Fruit fly (Drosophila melanogaster) whole organism, embryonic: ENCODE data around the gene CG15514.
A peak's percentile ranks its signal among the peaks of the same experiment; 100 is the strongest.

Experiments
- Bteb2 ChIP-seq: fragments of 200-800 bp; sonication (Bioruptor generic); optimal IDR thresholded peaks from 2 replicates; lab custom pipeline; 2016; ENCODE audit warnings: missing biosample characterization, missing genetic modification characterization
- CG10565 ChIP-seq: fragments of 200-800 bp; sonication (Bioruptor generic); optimal IDR thresholded peaks from 3 replicates; lab custom pipeline; 2016; ENCODE audit warnings: missing biosample characterization, mild to moderate bottlenecking, missing genetic modification characterization
- CG12299 ChIP-seq: fragments of 200-800 bp; sonication (Bioruptor generic); optimal IDR thresholded peaks from 2 replicates; lab custom pipeline; 2018; ENCODE audit warnings: missing biosample characterization, mild to moderate bottlenecking, missing genetic modification characterization
- CG14441 ChIP-seq: fragments of 200-800 bp; sonication (Bioruptor generic); IDR thresholded peaks from 2 replicates; pipeline ENCODE4 v1.3.6; 2022; ENCODE audit warnings: missing biosample characterization, missing genetic modification characterization
- CG15269 ChIP-seq: fragments of 200-800 bp; sonication (Bioruptor generic); optimal IDR thresholded peaks from 2 replicates; lab custom pipeline; 2018; ENCODE audit warnings: missing biosample characterization, mild to moderate bottlenecking, missing genetic modification characterization, moderate library complexity
- CG30403 ChIP-seq: fragments of 200-800 bp; sonication (Bioruptor generic); optimal IDR thresholded peaks from 3 replicates; lab custom pipeline; 2016; ENCODE audit warnings: missing biosample characterization, missing genetic modification characterization
- CG34376 ChIP-seq: fragments of 200-800 bp; sonication (Bioruptor generic); optimal IDR thresholded peaks from 2 replicates; lab custom pipeline; 2018; ENCODE audit warnings: missing biosample characterization, mild to moderate bottlenecking, missing genetic modification characterization
- CG4404 ChIP-seq: fragments of 200-800 bp; sonication (Bioruptor generic); IDR thresholded peaks from 2 replicates; pipeline ENCODE4 v1.3.6; 2022; ENCODE audit warnings: missing biosample characterization, missing genetic modification characterization
- CG5953 ChIP-seq: fragments of 200-800 bp; sonication (Bioruptor generic); IDR thresholded peaks from 2 replicates; pipeline ENCODE4 v1.3.6; 2022; ENCODE audit warnings: missing biosample characterization, missing genetic modification characterization
- CG8359 ChIP-seq: fragments of 200-800 bp; sonication (Bioruptor generic); optimal IDR thresholded peaks from 2 replicates; lab custom pipeline; 2017; ENCODE audit warnings: missing biosample characterization, mild to moderate bottlenecking, missing genetic modification characterization, borderline replicate concordance
- CG8478 ChIP-seq: fragments of >200 bp; optimal IDR thresholded peaks from 2 replicates; lab custom pipeline; 2018
- D ChIP-seq, 2 experiments: fragments of 200-800 bp in 1 of 2; fragments of >200 bp in 1 of 2; sonication (Bioruptor generic) in 1 of 2; optimal IDR thresholded peaks; 2 replicates in 1 of 2; 3 replicates in 1 of 2; lab custom pipeline; 2017; ENCODE audit warnings: mild to moderate bottlenecking in 1 of 2, missing biosample characterization in 1 of 2, missing genetic modification characterization in 1 of 2, missing genetic modification reagents in 1 of 2
- Dbx ChIP-seq: fragments of 200-800 bp; sonication (Bioruptor generic); IDR thresholded peaks from 3 replicates; pipeline ENCODE4 v1.3.6; 2022; ENCODE audit warnings: missing biosample characterization, missing genetic modification characterization
- Dek ChIP-seq: fragments of 200-800 bp; sonication (Bioruptor generic); optimal IDR thresholded peaks from 3 replicates; lab custom pipeline; 2019; ENCODE audit warnings: missing biosample characterization, mild to moderate bottlenecking, missing genetic modification characterization, moderate library complexity
- Dll ChIP-seq: fragments of 200-800 bp; sonication (Bioruptor generic); IDR thresholded peaks from 4 replicates; pipeline ENCODE4 v1.3.6; 2022; ENCODE audit warnings: missing biosample characterization, missing genetic modification characterization; ENCODE audit not compliant: partially characterized antibody
- Ets65A ChIP-seq: fragments of 200-800 bp; sonication (Bioruptor generic); peaks from one replicate; lab custom pipeline; 2016; ENCODE audit warnings: missing biosample characterization, missing genetic modification characterization
- HLHmδ ChIP-seq: fragments of 200-800 bp; sonication (Bioruptor generic); optimal IDR thresholded peaks from 2 replicates; lab custom pipeline; 2018; ENCODE audit warnings: missing biosample characterization, mild to moderate bottlenecking, missing genetic modification characterization, moderate library complexity
- Hmx ChIP-seq: fragments of 200-800 bp; sonication (Bioruptor generic); optimal IDR thresholded peaks from 2 replicates; lab custom pipeline; 2016; ENCODE audit warnings: missing biosample characterization, missing genetic modification characterization
- Hr3 ChIP-seq: fragments of 200-800 bp; sonication (Bioruptor generic); optimal IDR thresholded peaks from 3 replicates; lab custom pipeline; 2016; ENCODE audit warnings: missing biosample characterization, missing genetic modification characterization
- Hr39 ChIP-seq: fragments of >200 bp; optimal IDR thresholded peaks from 2 replicates; lab custom pipeline; 2017
- Lhr ChIP-seq: fragments of 200-800 bp; sonication (Bioruptor generic); optimal IDR thresholded peaks from 3 replicates; lab custom pipeline; 2017; ENCODE audit warnings: mild to moderate bottlenecking, missing biosample characterization, missing genetic modification reagents, missing genetic modification characterization
- Lim3 ChIP-seq: fragments of 200-800 bp; sonication (Bioruptor generic); IDR thresholded peaks from 2 replicates; pipeline ENCODE4 v1.3.6; 2022; ENCODE audit warnings: missing biosample characterization, missing genetic modification characterization
- MTF-1 ChIP-seq: fragments of 200-800 bp; sonication (Bioruptor generic); optimal IDR thresholded peaks from 2 replicates; lab custom pipeline; 2018; ENCODE audit warnings: missing biosample characterization, mild to moderate bottlenecking, missing genetic modification characterization, borderline replicate concordance
- Meics ChIP-seq: fragments of 200-800 bp; sonication (Bioruptor generic); optimal IDR thresholded peaks from 2 replicates; lab custom pipeline; 2017; ENCODE audit warnings: missing biosample characterization, mild to moderate bottlenecking, missing genetic modification characterization
- NK7.1 ChIP-seq: fragments of 200-800 bp; sonication (Bioruptor generic); optimal IDR thresholded peaks from 3 replicates; lab custom pipeline; 2016; ENCODE audit warnings: missing biosample characterization, missing genetic modification characterization
- Ssrp ChIP-seq: fragments of 200-800 bp; sonication (Bioruptor generic); optimal IDR thresholded peaks from 2 replicates; lab custom pipeline; 2018; ENCODE audit warnings: missing biosample characterization, mild to moderate bottlenecking, missing genetic modification characterization, moderate library complexity
- Stat92E ChIP-seq, 3 experiments: fragments of >200 bp in 2 of 3; fragments of 200-800 bp in 1 of 3; sonication (Bioruptor generic) in 1 of 3; optimal IDR thresholded peaks; 2 replicates each; lab custom pipeline; 2017 to 2019; ENCODE audit warnings: missing biosample characterization in 3 of 3, missing genetic modification characterization in 3 of 3, mild to moderate bottlenecking in 1 of 3, moderate library complexity in 1 of 3
- Tbp ChIP-seq: fragments of >200 bp; optimal IDR thresholded peaks from 2 replicates; lab custom pipeline; 2018; ENCODE audit warnings: missing biosample characterization, missing genetic modification characterization
- Trl ChIP-seq, 3 experiments: fragments of >200 bp in 2 of 3; fragments of 200-800 bp in 1 of 3; sonication (Bioruptor generic) in 1 of 3; optimal IDR thresholded peaks; 2 replicates in 1 of 3; 3 replicates in 2 of 3; lab custom pipeline; 2016 to 2017; ENCODE audit warnings: missing biosample characterization in 1 of 3, missing genetic modification characterization in 1 of 3
- Vsx1 ChIP-seq: fragments of 200-800 bp; sonication (Bioruptor generic); optimal IDR thresholded peaks from 2 replicates; lab custom pipeline; 2017; ENCODE audit warnings: missing biosample characterization, mild to moderate bottlenecking, missing genetic modification characterization, missing genetic modification reagents
- bab2 ChIP-seq: fragments of 200-800 bp; sonication (Bioruptor generic); optimal IDR thresholded peaks from 2 replicates; lab custom pipeline; 2016; ENCODE audit warnings: missing biosample characterization, missing genetic modification characterization
- cad ChIP-seq: fragments of >200 bp; optimal IDR thresholded peaks from 2 replicates; lab custom pipeline; 2017; ENCODE audit warnings: missing biosample characterization, missing genetic modification characterization
- dm ChIP-seq: fragments of 200-800 bp; sonication (Bioruptor generic); optimal IDR thresholded peaks from 3 replicates; lab custom pipeline; 2016; ENCODE audit warnings: missing biosample characterization, missing genetic modification characterization
- dysf ChIP-seq: fragments of 200-800 bp; sonication (Bioruptor generic); IDR thresholded peaks from 3 replicates; pipeline ENCODE4 v1.3.6; 2022; ENCODE audit warnings: missing biosample characterization, missing genetic modification characterization
- en ChIP-seq: fragments of 200-800 bp; sonication (Bioruptor generic); optimal IDR thresholded peaks from 2 replicates; lab custom pipeline; 2016; ENCODE audit warnings: missing biosample characterization, missing genetic modification characterization
- eve ChIP-seq, 2 experiments: fragments of >200 bp; optimal IDR thresholded peaks; 2 replicates each; lab custom pipeline; 2017; ENCODE audit warnings: missing biosample characterization in 2 of 2, missing genetic modification characterization in 2 of 2
- grau ChIP-seq: fragments of 200-800 bp; optimal IDR thresholded peaks from 3 replicates; lab custom pipeline; 2019; ENCODE audit warnings: missing biosample characterization, mild to moderate bottlenecking, missing genetic modification characterization, moderate library complexity
- grn ChIP-seq: fragments of 200-800 bp; sonication (Bioruptor generic); optimal IDR thresholded peaks from 3 replicates; lab custom pipeline; 2017; ENCODE audit warnings: missing biosample characterization, missing genetic modification characterization
- h ChIP-seq: fragments of >200 bp; optimal IDR thresholded peaks from 2 replicates; lab custom pipeline; 2017
- kni ChIP-seq: fragments of 200-800 bp; sonication (Bioruptor generic); optimal IDR thresholded peaks from 3 replicates; lab custom pipeline; 2017; ENCODE audit warnings: mild to moderate bottlenecking, missing biosample characterization, missing genetic modification reagents, missing genetic modification characterization
- lilli ChIP-seq: fragments of 200-800 bp; sonication (Bioruptor generic); optimal IDR thresholded peaks from 3 replicates; lab custom pipeline; 2016; ENCODE audit warnings: missing biosample characterization, missing genetic modification characterization
- mam ChIP-seq: fragments of 200-800 bp; sonication (Bioruptor generic); optimal IDR thresholded peaks from 3 replicates; lab custom pipeline; 2016; ENCODE audit warnings: missing biosample characterization, missing genetic modification characterization
- nmo ChIP-seq: fragments of 200-800 bp; sonication (Bioruptor generic); optimal IDR thresholded peaks from 2 replicates; lab custom pipeline; 2018; ENCODE audit warnings: missing biosample characterization, mild to moderate bottlenecking, missing genetic modification characterization, moderate library complexity
- oc ChIP-seq: fragments of 200-800 bp; sonication (Bioruptor generic); optimal IDR thresholded peaks from 2 replicates; lab custom pipeline; 2018; ENCODE audit warnings: missing biosample characterization, mild to moderate bottlenecking, missing genetic modification characterization, moderate library complexity
- prd ChIP-seq, 3 experiments: fragments of >200 bp in 2 of 3; fragments of 200-800 bp in 1 of 3; sonication (Bioruptor generic) in 1 of 3; optimal IDR thresholded peaks in 2 of 3; IDR thresholded peaks in 1 of 3; 2 replicates in 2 of 3; 3 replicates in 1 of 3; pipeline versions ENCODE4 v1.3.6 to Lab custom; 2017 to 2022; ENCODE audit warnings: missing biosample characterization in 1 of 3, missing genetic modification characterization in 1 of 3
- repo ChIP-seq: fragments of 200-800 bp; sonication (Bioruptor generic); optimal IDR thresholded peaks from 2 replicates; lab custom pipeline; 2016; ENCODE audit warnings: missing biosample characterization, missing genetic modification characterization
- sens ChIP-seq: fragments of 200-800 bp; sonication (Bioruptor generic); peaks from one replicate; lab custom pipeline; 2016; ENCODE audit warnings: missing biosample characterization, missing genetic modification characterization
- shn ChIP-seq: fragments of 200-800 bp; sonication (Bioruptor generic); optimal IDR thresholded peaks from 3 replicates; lab custom pipeline; 2016; ENCODE audit warnings: missing biosample characterization, missing genetic modification characterization
- vvl ChIP-seq: fragments of 200-800 bp; sonication (Bioruptor generic); IDR thresholded peaks from 2 replicates; pipeline ENCODE4 v1.3.6; 2022; ENCODE audit warnings: missing biosample characterization, missing genetic modification characterization
- wor ChIP-seq: fragments of 200-800 bp; sonication (Bioruptor generic); IDR thresholded peaks from 2 replicates; pipeline ENCODE4 v1.3.6; 2022; ENCODE audit warnings: missing biosample characterization, missing genetic modification characterization

The CG15514 gene

dm6 chr3R:29818434-29819268 is 42.6 kb downstream of the CG15514 start, which contains the start of gene neo:
Gene neo (plus strand): TSS chr3R:29819131.
- TF ChIP-seq nmo (no peak), CG12299 (no peak), shn (no peak), repo (GFP tag; lab: Kevin White, UChicago) (no peak), dm (GFP tag; lab: Kevin White, UChicago) (no peak), CG5953 (GFP tag; lab: Robert Waterston, UW) (no peak), sens (GFP tag; lab: Kevin White, UChicago) (peak; percentile 44), grn (GFP tag; lab: Kevin White, UChicago) (no peak), CG34376 (GFP tag; lab: Kevin White, UChicago) (no peak), Dbx (no peak), CG4404 (GFP tag; lab: Robert Waterston, UW) (no peak), lilli (GFP tag; lab: Kevin White, UChicago) (no peak), prd (optimal IDR thresholded peaks at IDR 0.05; lab: Kevin White, UChicago) (no peak), prd (GFP tag; IDR thresholded peaks at IDR 0.05; lab: Robert Waterston, UW) (no peak), CG10565 (GFP tag; lab: Kevin White, UChicago) (no peak), Ets65A (peak; percentile 85), kni (GFP tag; lab: Kevin White, UChicago) (peak; percentile 33), CG8478 (lab: Kevin White, UChicago) (no peak), wor (GFP tag; lab: Robert Waterston, UW) (no peak), MTF-1 (GFP tag; lab: Kevin White, UChicago) (no peak), Tbp (GFP tag; lab: Kevin White, UChicago) (no peak), en (GFP tag; lab: Kevin White, UChicago) (no peak), CG30403 (GFP tag; lab: Kevin White, UChicago) (no peak), HLHmδ (GFP tag; lab: Kevin White, UChicago) (peak; percentile 12), NK7.1 (GFP tag; lab: Kevin White, UChicago) (no peak), Lhr (GFP tag; lab: Kevin White, UChicago) (no peak), Lim3 (GFP tag; lab: Robert Waterston, UW) (no peak), eve (GFP tag; optimal IDR thresholded peaks at IDR 0.05; lab: Kevin White, UChicago) (no peak), Bteb2 (GFP tag; lab: Kevin White, UChicago) (no peak), grau (tag; lab: Kevin White, UChicago) (no peak), dysf (GFP tag; lab: Robert Waterston, UW) (no peak), bab2 (GFP tag; lab: Kevin White, UChicago) (no peak), CG14441 (GFP tag; lab: Robert Waterston, UW) (no peak), vvl (GFP tag; lab: Robert Waterston, UW) (no peak), CG15269 (no peak), cad (GFP tag; lab: Kevin White, UChicago) (no peak), Ssrp (tag; lab: Kevin White, UChicago) (no peak), Dek (no peak), Hr3 (no peak), Stat92E (GFP tag; optimal IDR thresholded peaks at IDR 0.05; lab: Kevin White, UChicago) (peak in 1 of 3 experiments; percentile 10), mam (GFP tag; lab: Kevin White, UChicago) (no peak), Trl (optimal IDR thresholded peaks at IDR 0.05; lab: Kevin White, UChicago) (peak in 1 of 2 experiments; percentile 52), Trl (GFP tag; optimal IDR thresholded peaks at IDR 0.05; lab: Kevin White, UChicago) (no peak), Hmx (GFP tag; lab: Kevin White, UChicago) (no peak), D (optimal IDR thresholded peaks at IDR 0.05; lab: Kevin White, UChicago) (peak; percentile 22), D (GFP tag; optimal IDR thresholded peaks at IDR 0.05; lab: Kevin White, UChicago) (no peak), Vsx1 (GFP tag; lab: Kevin White, UChicago) (no peak), CG8359 (GFP tag; lab: Kevin White, UChicago) (no peak), Hr39 (lab: Kevin White, UChicago) (no peak), Dll (no peak), oc (tag; lab: Kevin White, UChicago) (peak; percentile 89), h (no peak), Meics (no peak)
